Worm (Caenorhabditis elegans): ENCODE results near the gene skr-12.

ce11 chrIV:17183032-17183608 is 16.0 kb downstream of the skr-12 start:
- no peak for TF ChIP-seq cey-2 (tag; optimal IDR thresholded peaks at IDR 0.05; ENCODE audit: borderline replicate concordance, insufficient read depth)
- no peak for TF ChIP-seq zag-1 (tag; optimal IDR thresholded peaks at IDR 0.05)
- TF ChIP-seq madf-9 (GFP tag; conservative IDR thresholded peaks at IDR 0.05): no peak
- TF ChIP-seq ceh-32 (tag; optimal IDR thresholded peaks at IDR 0.05; ENCODE audit: poor library complexity): no peak
- no peak for TF ChIP-seq ztf-11 (tag; optimal IDR thresholded peaks at IDR 0.05)

Measured in whole organism, L4 larva.